Worm (Caenorhabditis elegans) whole organism, L3 larva: ENCODE results near the gene lsy-27.

ENCODE experiments used
- nhr-76 ChIP-seq: fragments of 150-350 bp; sonication (generic microtip); optimal IDR thresholded peaks from 5 replicates; lab custom pipeline; 2014; ENCODE audit warnings: missing biosample characterization, missing genetic modification characterization
- nhr-77 ChIP-seq: fragments of 150-350 bp; optimal IDR thresholded peaks from 2 replicates; lab custom pipeline; 2014; ENCODE audit warnings: missing biosample characterization, missing genetic modification characterization

- TF ChIP-seq nhr-77 (tag; lab: Kevin White, UChicago) (no peak), nhr-76 (tag; lab: Kevin White, UChicago) (no peak)
Measured at ce11 chrV:17307926-17308325, 42.1 kb downstream of the lsy-27 start.
